Worm (Caenorhabditis elegans): ENCODE results near the gene cul-2.

DNA sequence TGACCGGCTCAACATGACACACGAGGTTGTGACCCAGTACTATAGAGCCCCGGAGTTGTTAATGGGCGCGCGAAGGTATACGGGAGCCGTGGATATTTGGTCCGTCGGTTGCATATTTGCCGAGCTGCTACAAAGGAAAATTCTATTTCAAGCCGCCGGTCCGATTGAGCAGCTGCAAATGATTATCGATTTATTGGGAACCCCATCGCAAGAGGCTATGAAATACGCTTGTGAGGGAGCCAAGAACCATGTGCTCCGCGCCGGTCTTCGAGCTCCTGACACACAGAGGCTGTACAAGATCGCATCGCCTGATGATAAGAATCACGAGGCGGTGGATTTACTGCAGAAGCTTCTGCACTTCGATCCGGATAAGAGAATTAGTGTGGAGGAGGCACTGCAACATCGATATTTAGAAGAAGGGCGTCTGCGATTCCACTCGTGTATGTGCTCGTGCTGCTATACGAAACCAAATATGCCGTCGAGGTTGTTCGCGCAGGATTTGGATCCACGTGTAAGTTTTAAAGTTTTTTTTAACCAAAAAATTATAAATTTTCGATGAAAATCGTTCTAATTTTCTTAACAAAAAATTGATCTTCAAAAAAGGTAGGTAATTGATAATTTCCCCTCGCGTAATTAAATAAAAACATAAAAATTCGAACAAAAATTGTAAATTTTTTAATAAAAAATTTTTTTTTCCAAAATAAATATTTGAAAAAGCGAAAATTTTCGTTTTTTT is 35.5 kb downstream of the cul-2 start:
- TF ChIP-seq flt-1 (GFP tag; IDR thresholded peaks at IDR 0.05) (0 out of 2 replicates have a peak, but pooled peaks have one; percentile 23), med-1 (GFP tag; optimal IDR thresholded peaks at IDR 0.05; ENCODE audit: insufficient read depth) (no peak)
